Fruit fly (Drosophila melanogaster): ENCODE measurements around the gene CG12237.

- TF ChIP-seq EcR (GFP tag; optimal IDR thresholded peaks at IDR 0.05) (no peak), psq (optimal IDR thresholded peaks at IDR 0.05) (no peak), Dll (optimal IDR thresholded peaks at IDR 0.05) (no peak), usp (GFP tag; optimal IDR thresholded peaks at IDR 0.05) (no peak), CG8478 (optimal IDR thresholded peaks at IDR 0.05) (no peak), pan (optimal IDR thresholded peaks at IDR 0.05) (no peak)
Measured at dm6 chrX:19603953-19604352, 38.7 kb downstream of the CG12237 start.
